Fruit fly (Drosophila melanogaster) S2 (cell line): ENCODE measurements around the gene alpha-Est8.

Source experiments
- CG8478 ChIP-seq: fragments of >200 bp; optimal IDR thresholded peaks from 2 replicates; lab custom pipeline; 2018
- CTCF ChIP-seq, 2 experiments: fragments of >200 bp; optimal IDR thresholded peaks; 2 replicates each; lab custom pipeline; 2018

alpha-Est8 gene

DNA sequence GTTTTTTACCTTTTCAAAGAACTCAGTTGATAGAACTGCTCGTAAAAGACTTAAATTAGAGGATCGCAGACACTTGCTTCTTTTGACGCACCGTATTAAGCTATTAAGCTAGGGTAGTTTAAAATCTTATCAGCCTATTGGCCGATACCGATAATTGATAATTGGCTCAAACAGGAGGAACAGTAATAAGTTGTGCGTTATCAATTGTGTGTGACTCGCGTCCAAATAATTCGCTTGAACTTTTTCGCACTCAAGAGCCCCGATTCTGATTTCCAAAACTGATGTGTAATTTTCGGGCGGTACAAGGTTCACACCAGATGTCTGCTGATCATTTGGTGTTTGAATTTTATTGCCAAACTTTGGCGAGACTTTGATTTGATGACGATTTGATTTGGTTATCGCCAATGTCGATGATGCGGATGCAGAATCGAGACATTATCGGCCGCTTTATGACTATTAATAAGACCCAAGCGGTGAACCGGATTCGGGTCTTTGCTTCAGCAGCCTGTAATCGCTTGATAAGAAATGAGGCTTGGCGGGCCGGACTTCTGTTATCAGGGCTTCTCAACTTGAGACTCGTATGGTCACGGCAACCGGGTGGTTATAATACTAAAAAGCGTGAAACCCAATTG lies 1.1 kb downstream of the alpha-Est8 start:
- TF ChIP-seq CTCF (optimal IDR thresholded peaks at IDR 0.05; lab: Kevin White, UChicago) = no peak
- TF ChIP-seq CG8478 (lab: Kevin White, UChicago) = no peak

DNA sequence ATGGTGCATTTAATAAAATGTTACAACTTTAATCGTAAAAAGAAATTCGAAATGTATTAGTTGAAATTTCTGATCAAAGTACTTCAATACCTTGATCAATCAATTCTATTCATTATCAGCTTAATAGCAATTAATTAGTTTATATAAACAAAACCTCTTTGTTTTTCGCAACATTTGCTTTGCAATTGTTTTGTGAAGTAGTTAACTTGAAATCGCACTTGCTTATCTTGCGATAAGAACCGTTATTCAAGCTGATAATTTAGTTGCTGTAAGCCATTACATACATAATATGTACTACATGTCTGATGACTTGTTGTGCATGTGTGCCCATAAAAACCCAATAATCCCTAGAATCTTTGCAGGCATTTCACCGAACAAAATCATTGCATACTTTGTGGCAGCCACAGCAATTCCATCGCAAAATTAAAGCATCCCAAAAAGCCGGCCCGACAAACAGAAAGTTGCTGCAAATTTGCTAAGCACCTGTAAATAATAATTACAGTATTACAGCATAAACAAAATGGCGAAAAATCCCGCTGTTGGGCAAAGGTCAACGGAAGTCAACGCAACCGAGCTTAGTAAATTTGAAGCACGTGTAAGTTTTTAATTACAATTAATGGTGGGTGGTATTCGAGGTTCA lies 7.2 kb downstream of the alpha-Est8 start:
- no peak for TF ChIP-seq CTCF (optimal IDR thresholded peaks at IDR 0.05; lab: Kevin White, UChicago)
- no peak for TF ChIP-seq CG8478 (lab: Kevin White, UChicago)

DNA sequence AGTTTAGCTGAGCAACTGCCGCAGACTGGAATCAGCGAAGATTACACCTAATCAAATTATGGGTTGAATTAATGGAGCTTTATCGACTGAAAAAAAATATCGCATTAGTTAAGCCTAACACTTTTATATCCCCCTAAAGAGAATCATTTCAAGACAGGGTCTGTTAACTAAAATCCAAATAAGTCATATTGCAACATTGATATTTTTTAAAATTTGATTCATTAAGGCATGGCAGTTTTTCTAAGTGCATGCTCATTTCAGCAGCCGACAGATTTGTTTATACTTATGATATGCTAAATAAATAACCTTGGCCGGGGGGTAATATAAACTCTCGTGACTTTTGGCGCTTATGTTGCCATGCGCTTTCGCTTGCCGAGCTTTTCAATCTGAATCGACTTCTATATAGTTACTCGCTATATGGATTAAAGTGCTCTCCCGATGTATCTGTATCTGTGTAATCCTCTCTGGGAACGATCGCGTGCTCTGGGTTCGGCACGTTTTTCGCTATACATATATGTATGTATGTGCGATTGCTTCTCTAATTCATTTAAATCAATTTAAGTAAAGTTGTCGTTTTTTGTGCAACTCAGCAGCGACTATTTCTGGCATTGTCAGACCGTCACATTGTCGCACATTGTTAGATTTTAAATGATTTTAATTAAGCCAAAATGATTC lies 9.0 kb downstream of the alpha-Est8 start:
- no peak for TF ChIP-seq CG8478 (lab: Kevin White, UChicago)
- no peak for TF ChIP-seq CTCF (optimal IDR thresholded peaks at IDR 0.05; lab: Kevin White, UChicago)

DNA sequence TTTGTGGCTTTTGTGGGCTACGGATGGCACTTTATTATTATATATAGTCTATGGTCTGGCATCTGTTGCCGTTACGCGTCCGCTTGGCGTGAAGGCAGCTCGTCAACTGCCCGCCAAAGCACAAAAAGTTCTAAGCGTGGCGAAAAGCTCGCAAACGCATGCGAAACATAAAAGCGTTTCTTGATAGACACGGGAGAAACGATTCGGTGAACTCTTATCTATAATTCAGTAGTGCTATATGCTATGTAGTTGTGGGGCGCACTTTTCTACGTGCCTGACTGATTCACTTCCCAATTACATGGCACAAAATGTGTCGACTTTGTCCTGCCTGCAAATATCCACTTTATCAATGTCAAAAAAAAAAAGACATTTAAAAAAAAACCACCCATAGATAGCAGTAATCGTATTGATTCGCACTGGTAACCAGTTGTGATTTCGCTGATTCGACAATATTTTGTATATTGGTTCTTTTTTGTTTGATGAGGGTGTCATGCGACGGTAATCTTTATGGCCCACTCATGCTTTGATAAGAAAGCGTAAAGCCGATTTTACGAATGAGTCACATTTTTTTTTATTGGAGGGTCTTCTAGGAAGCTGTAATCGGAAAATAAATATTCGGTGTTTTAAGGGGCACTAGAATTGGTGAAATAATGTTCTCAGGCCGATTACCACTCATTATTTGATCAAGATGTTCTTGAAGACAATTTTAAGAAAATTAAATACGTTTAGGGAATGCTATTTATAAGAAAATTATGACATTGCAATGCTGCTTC lies 10.3 kb downstream of the alpha-Est8 start, which contains the start of gene alpha-Est9:
Gene alpha-Est9 (minus strand): TSS at position 110 of the 773 bp plus-strand sequence.
- no peak for TF ChIP-seq CG8478 (lab: Kevin White, UChicago)
- no peak for TF ChIP-seq CTCF (optimal IDR thresholded peaks at IDR 0.05; lab: Kevin White, UChicago)

DNA sequence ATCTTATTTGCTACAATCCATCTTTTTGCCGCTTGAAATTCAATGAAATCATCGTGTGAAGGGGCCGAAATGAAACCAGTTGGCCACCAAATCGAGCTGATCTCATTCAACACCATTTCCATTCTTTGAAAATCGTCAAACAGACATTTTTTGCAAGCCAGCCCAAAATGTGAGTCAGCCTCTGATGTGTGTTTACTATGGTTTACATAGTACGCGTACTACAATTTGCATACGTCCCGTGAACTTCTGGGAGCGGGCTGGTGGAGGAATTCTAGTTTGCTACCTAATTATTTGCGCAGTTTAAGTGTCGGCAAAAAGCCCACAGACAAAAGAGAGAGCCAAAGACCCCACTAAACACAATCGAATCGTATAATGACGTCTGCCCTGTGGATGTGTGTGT lies 12.3 kb downstream of the alpha-Est8 start:
- TF ChIP-seq CTCF (optimal IDR thresholded peaks at IDR 0.05; lab: Kevin White, UChicago) (no peak), CG8478 (lab: Kevin White, UChicago) (no peak)

DNA sequence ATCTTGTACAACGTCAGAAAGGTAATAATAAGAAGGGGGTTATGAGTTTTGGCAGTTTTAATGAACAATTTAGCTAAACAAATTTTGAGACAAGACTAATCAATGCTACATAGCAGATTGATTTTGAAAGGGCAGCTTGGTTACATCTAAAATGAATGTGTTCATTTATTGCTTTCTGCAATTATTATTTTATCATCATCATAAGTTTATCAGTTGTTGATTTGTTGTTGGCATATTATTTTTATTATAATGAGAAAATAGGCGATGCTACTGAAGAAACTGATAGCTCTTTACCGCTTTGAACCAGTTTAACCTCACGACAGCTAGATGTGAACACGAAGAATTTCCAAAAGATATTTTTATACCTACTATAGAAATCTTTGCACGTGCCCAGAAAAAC lies 13.2 kb downstream of the alpha-Est8 start, which contains the start of gene Mics1:
Gene Mics1 (minus strand): TSS at position 101 of the 400 bp plus-strand sequence.
- no peak for TF ChIP-seq CG8478 (lab: Kevin White, UChicago)
- no peak for TF ChIP-seq CTCF (optimal IDR thresholded peaks at IDR 0.05; lab: Kevin White, UChicago)

DNA sequence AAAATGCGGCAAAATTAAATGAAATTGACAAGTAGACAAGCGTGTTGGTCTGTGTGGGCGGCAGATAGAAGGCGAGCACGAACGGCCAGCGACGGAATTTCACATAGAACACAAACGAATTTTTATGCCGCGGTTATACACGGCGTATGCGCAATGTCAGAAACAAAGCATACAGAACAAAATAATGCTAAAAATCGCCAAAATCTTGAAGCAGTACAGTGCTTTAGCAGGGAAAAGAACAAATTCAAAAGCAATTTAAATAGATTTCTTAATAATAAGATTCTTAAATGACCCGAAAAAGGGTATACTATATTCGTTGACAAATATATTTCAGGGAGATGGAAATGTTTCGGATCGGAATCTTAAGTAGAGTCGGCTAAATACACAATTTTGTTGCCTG lies 15.0 kb downstream of the alpha-Est8 start:
- TF ChIP-seq CG8478 (lab: Kevin White, UChicago) (no peak), CTCF (optimal IDR thresholded peaks at IDR 0.05; lab: Kevin White, UChicago) (no peak)

DNA sequence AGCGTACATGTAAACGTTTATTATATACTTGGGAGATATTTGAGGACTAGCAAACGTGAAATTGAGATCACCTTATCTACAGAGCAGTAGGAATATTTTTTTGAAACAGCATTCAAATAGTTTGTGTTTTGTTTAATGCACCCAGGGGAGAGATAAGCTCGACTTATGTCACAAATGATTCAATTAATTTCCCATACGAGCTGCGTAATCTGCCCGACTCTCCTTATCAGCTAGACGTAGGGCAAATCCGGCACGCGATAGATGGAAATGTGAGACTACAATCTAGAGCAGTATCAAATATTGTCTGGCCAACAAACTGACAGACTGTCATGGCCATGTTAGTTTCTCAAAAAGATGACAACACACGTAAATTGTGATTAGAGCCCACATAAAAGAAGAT lies 16.0 kb downstream of the alpha-Est8 start:
- TF ChIP-seq CTCF (optimal IDR thresholded peaks at IDR 0.05; lab: Kevin White, UChicago) (no peak), CG8478 (lab: Kevin White, UChicago) (no peak)

DNA sequence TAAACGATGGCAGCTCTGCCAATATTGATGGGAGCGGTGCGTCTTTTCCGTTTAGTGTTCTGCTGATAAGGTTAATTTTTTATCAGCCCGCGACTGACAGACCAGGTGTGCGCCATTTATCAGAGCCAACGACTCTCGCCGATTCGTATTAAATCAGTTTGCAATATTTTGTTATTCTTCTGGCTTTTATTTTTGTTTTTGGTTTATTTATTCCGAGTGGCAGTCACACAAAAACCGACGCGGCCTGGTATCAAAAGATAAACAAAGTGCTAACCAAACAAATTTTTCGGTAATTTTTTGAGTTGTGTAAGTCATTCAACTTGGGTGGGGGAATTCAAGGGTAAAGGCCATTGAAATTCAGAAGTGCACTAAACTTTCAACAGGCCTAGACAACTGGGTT lies 18.0 kb downstream of the alpha-Est8 start:
- no peak for TF ChIP-seq CTCF (optimal IDR thresholded peaks at IDR 0.05; lab: Kevin White, UChicago)
- no peak for TF ChIP-seq CG8478 (lab: Kevin White, UChicago)

DNA sequence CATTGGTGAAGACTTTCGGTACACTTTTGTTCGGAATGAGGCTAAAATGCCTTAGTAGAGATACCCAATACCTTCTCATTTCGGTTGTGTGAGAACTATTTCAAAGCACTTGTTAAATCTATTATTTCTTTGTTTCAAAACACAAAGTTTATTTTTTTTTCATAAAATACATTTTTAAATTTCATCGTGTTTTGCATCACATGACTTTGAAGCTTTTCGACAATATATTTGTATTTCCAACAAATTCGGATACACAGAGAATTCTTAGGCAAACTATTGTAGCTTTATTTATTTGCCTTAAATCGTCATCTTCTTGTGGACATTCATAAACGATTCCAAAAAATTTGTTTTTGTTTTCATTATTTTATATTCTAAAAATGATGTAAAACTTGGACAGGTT lies 21.7 kb downstream of the alpha-Est8 start, which contains the start of gene alpha-Est10:
Gene alpha-Est10 (minus strand): TSS at position 101 of the 400 bp plus-strand sequence.
- no peak for TF ChIP-seq CTCF (optimal IDR thresholded peaks at IDR 0.05; lab: Kevin White, UChicago)
- TF ChIP-seq CG8478 (lab: Kevin White, UChicago) = no peak

DNA sequence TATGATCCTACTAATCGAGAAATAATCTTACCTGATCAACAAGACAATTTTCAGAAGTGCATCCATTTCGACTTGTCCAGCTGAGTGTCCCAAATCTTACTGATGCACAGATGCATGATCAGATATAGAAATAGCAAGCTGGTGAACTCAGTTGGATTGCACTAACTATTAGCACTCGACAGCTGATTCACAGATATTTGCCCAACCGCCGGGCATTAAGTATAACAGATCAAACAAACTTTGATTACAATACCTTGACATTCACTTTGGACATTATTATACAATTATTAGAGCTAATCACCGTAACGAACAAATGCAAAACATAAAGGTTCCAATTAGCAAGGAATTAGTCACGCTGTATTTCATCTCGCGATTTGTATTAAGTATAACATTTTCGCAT lies 22.3 kb downstream of the alpha-Est8 start, which contains the start of gene CG42656:
Gene CG42656 (minus strand): TSS at position 101 of the 400 bp plus-strand sequence.
- TF ChIP-seq CTCF (optimal IDR thresholded peaks at IDR 0.05; lab: Kevin White, UChicago) (no peak), CG8478 (lab: Kevin White, UChicago) (no peak)

DNA sequence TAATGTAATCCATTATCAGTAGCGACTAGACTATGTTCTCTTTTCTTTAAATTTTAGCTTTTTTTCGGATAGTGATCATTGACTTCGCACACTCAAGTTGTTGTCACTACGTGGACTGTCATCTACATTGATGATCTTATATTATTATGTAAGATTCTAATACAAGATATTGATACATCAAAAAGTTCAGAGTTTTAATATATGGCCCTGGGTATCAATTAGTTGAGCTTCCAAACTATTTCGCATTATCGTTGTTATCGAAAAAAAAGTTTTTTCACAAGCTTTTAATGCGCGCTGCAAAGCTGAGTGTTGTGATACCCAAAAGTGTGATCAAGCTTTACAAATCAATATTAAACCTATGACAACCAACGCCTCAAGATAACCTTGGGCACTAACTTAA lies 23.4 kb downstream of the alpha-Est8 start:
- TF ChIP-seq CG8478 (lab: Kevin White, UChicago) (no peak), CTCF (optimal IDR thresholded peaks at IDR 0.05; lab: Kevin White, UChicago) (no peak)

DNA sequence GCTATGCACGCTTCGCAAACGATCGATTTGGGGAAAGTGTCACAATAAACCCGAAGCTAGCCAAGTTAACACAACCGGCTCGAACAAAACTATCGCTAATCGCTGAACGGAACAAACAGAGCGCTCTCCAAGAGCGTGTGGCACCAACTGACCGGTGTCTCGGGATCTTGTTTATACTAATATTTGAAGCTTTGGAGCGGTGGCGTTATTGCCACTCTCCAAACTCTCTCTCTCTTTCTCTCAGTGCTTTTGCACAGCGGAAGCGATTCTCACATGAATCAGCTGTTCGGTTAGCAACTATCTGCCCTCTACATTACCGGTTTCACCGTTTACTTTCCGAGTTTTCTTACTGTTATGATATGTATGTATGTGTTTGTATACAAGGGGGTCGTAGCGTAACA lies 24.0 kb downstream of the alpha-Est8 start:
- TF ChIP-seq CG8478 (lab: Kevin White, UChicago) (no peak), CTCF (optimal IDR thresholded peaks at IDR 0.05; lab: Kevin White, UChicago) (no peak)

DNA sequence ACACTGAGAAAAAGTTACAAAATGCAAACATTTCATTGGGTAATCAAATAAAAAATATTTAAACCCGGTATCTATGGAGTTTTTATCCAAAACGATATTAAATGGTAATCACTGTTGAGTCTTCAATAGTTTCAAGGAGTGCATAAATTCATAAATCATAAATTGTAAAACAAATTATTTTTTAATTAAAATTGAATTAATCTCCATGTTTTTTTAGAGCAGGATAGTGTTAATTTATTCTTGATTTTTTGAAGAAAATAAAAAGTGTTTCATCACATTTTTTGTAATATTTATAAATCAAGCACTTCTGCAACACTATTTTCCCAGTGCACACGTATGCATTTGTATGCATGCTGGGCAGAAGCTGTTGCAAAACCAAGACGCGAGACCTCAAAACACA lies 24.6 kb downstream of the alpha-Est8 start:
- TF ChIP-seq CG8478 (lab: Kevin White, UChicago) (no peak), CTCF (optimal IDR thresholded peaks at IDR 0.05; lab: Kevin White, UChicago) (no peak)
